Worm (Caenorhabditis elegans) whole organism, young adult: ENCODE results near the gene C28G1.6.

Source experiments
- B0019.2 ChIP-seq: fragments of 200-800 bp; sonication (Bioruptor generic); conservative IDR thresholded peaks from 2 replicates; pipeline ENCODE4 v1.3.6; 2022; ENCODE audit warnings: missing genetic modification reagents, missing genetic modification characterization, missing compliant biosample characterization
- B0336.3 ChIP-seq: fragments of 200-800 bp; sonication (Bioruptor generic); IDR thresholded peaks from 2 replicates; pipeline ENCODE4 v1.3.6; 2022; ENCODE audit warnings: missing genetic modification characterization, missing compliant biosample characterization
- C06A6.2 ChIP-seq: fragments of 200-800 bp; sonication (Bioruptor generic); conservative IDR thresholded peaks from 2 replicates; pipeline ENCODE4 v1.3.6; 2022; ENCODE audit warnings: missing genetic modification characterization, missing compliant biosample characterization
- C17E4.6 ChIP-seq: fragments of 200-800 bp; sonication (Bioruptor generic); IDR thresholded peaks from 2 replicates; pipeline ENCODE4 v1.3.6; 2022; ENCODE audit warnings: missing genetic modification reagents, missing genetic modification characterization, missing compliant biosample characterization
- D2030.7 ChIP-seq: fragments of 200-800 bp; sonication (Bioruptor generic); IDR thresholded peaks from 2 replicates; pipeline ENCODE4 v1.3.6; 2022; ENCODE audit warnings: missing genetic modification reagents, missing genetic modification characterization, missing compliant biosample characterization
- F22D6.2 ChIP-seq: sonication (generic microtip); optimal IDR thresholded peaks from 2 replicates; lab custom pipeline; 2016; ENCODE audit warnings: mild to moderate bottlenecking, missing genetic modification characterization, missing compliant biosample characterization
- T26A5.8 ChIP-seq: sonication (generic microtip); optimal IDR thresholded peaks from 2 replicates; lab custom pipeline; 2016; ENCODE audit warnings: missing genetic modification characterization, missing compliant biosample characterization
- Y56A3A.18 ChIP-seq: fragments of 200-800 bp; sonication (Bioruptor generic); IDR thresholded peaks from 2 replicates; pipeline ENCODE4 v1.3.6; 2022; ENCODE audit warnings: missing genetic modification reagents, missing genetic modification characterization, missing compliant biosample characterization
- ZK185.1 ChIP-seq: sonication (generic microtip); optimal IDR thresholded peaks from 2 replicates; lab custom pipeline; 2016; ENCODE audit warnings: mild to moderate bottlenecking, missing genetic modification characterization, missing compliant biosample characterization; ENCODE audit not compliant: poor library complexity, severe bottlenecking
- attf-5 ChIP-seq: fragments of 200-800 bp; sonication (Bioruptor generic); optimal IDR thresholded peaks from 2 replicates; lab custom pipeline; 2018; ENCODE audit warnings: mild to moderate bottlenecking, missing genetic modification characterization, missing compliant biosample characterization
- attf-6 ChIP-seq: fragments of 200-800 bp; sonication (Bioruptor generic); IDR thresholded peaks from 2 replicates; pipeline ENCODE4 v1.3.6; 2022; ENCODE audit warnings: missing genetic modification reagents, missing genetic modification characterization, missing compliant biosample characterization
- ccch-3 ChIP-seq: fragments of 200-800 bp; sonication (Bioruptor generic); optimal IDR thresholded peaks from 2 replicates; lab custom pipeline; 2018; ENCODE audit warnings: mild to moderate bottlenecking, missing genetic modification characterization, missing compliant biosample characterization
- cebp-1 ChIP-seq, 2 experiments: fragments of 200-800 bp in 1 of 2; sonication (Bioruptor generic) in 1 of 2; sonication (generic microtip) in 1 of 2; IDR thresholded peaks in 1 of 2; optimal IDR thresholded peaks in 1 of 2; 2 replicates each; pipeline versions ENCODE4 v1.3.6 to Lab custom; 2017 to 2022; ENCODE audit warnings: missing compliant biosample characterization in 2 of 2, missing genetic modification characterization in 2 of 2, mild to moderate bottlenecking in 1 of 2, missing genetic modification reagents in 1 of 2, moderate library complexity in 1 of 2
- cebp-2 ChIP-seq: fragments of 200-800 bp; sonication (Bioruptor generic); IDR thresholded peaks from 2 replicates; pipeline ENCODE4 v1.3.6; 2022; ENCODE audit warnings: missing genetic modification characterization, missing compliant biosample characterization
- ceh-91 ChIP-seq: fragments of 200-800 bp; sonication (Bioruptor generic); IDR thresholded peaks from 2 replicates; pipeline ENCODE4 v1.3.6; 2022; ENCODE audit warnings: missing genetic modification reagents, missing genetic modification characterization, missing compliant biosample characterization
- chd-7 ChIP-seq: sonication (generic microtip); optimal IDR thresholded peaks from 2 replicates; lab custom pipeline; 2016; ENCODE audit warnings: mild to moderate bottlenecking, missing genetic modification characterization, moderate library complexity, missing compliant biosample characterization
- die-1 ChIP-seq: sonication (generic microtip); optimal IDR thresholded peaks from 2 replicates; lab custom pipeline; 2016; ENCODE audit warnings: missing genotype, mild to moderate bottlenecking, missing genetic modification characterization, missing compliant biosample characterization
- efl-1 ChIP-seq: fragments of 150-350 bp; optimal IDR thresholded peaks from 2 replicates; lab custom pipeline; 2014; ENCODE audit warnings: missing biosample characterization, missing genetic modification reagents, missing genetic modification characterization
- fkh-3 ChIP-seq: sonication (generic microtip); optimal IDR thresholded peaks from 2 replicates; lab custom pipeline; 2016; ENCODE audit warnings: mild to moderate bottlenecking, missing genetic modification characterization, missing compliant biosample characterization
- let-607 ChIP-seq, 2 experiments: fragments of 200-800 bp in 1 of 2; sonication (Bioruptor generic) in 1 of 2; sonication (generic microtip) in 1 of 2; optimal IDR thresholded peaks; 2 replicates each; lab custom pipeline; 2016 to 2018; ENCODE audit warnings: mild to moderate bottlenecking in 2 of 2, missing compliant biosample characterization in 2 of 2, missing genetic modification characterization in 2 of 2, moderate library complexity in 2 of 2, missing genotype in 1 of 2
- lin-54 ChIP-seq: fragments of 200-800 bp; sonication (Bioruptor generic); optimal IDR thresholded peaks from 2 replicates; lab custom pipeline; 2018; ENCODE audit warnings: mild to moderate bottlenecking, missing genetic modification characterization, missing compliant biosample characterization
- madf-3 ChIP-seq: fragments of 200-800 bp; sonication (Bioruptor generic); IDR thresholded peaks from 2 replicates; pipeline ENCODE4 v1.3.6; 2022; ENCODE audit warnings: missing genetic modification reagents, missing genetic modification characterization, missing compliant biosample characterization
- madf-6 ChIP-seq: fragments of 200-800 bp; sonication (Bioruptor generic); IDR thresholded peaks from 2 replicates; pipeline ENCODE4 v1.3.6; 2022; ENCODE audit warnings: missing genetic modification reagents, missing genetic modification characterization, missing compliant biosample characterization
- madf-8 ChIP-seq: fragments of 200-800 bp; sonication (Bioruptor generic); conservative IDR thresholded peaks from 2 replicates; pipeline ENCODE4 v1.3.6; 2022; ENCODE audit warnings: missing genetic modification reagents, missing genetic modification characterization, missing compliant biosample characterization
- mel-28 ChIP-seq: sonication (generic microtip); optimal IDR thresholded peaks from 2 replicates; lab custom pipeline; 2016; ENCODE audit warnings: borderline replicate concordance, mild to moderate bottlenecking, missing genetic modification characterization, missing compliant biosample characterization
- mes-4 ChIP-seq: sonication (generic microtip); optimal IDR thresholded peaks from 2 replicates; lab custom pipeline; 2016; ENCODE audit warnings: missing genotype, missing genetic modification characterization, missing compliant biosample characterization
- nfyb-1 ChIP-seq: fragments of 200-800 bp; sonication (Bioruptor generic); IDR thresholded peaks from 2 replicates; pipeline ENCODE4 v1.3.6; 2022; ENCODE audit warnings: missing genetic modification reagents, missing genetic modification characterization, missing compliant biosample characterization
- nhr-80 ChIP-seq: sonication (generic microtip); optimal IDR thresholded peaks from 2 replicates; lab custom pipeline; 2016; ENCODE audit warnings: missing genetic modification characterization, missing compliant biosample characterization
- nhr-90 ChIP-seq: sonication (generic microtip); optimal IDR thresholded peaks from 2 replicates; lab custom pipeline; 2016; ENCODE audit warnings: missing genotype, mild to moderate bottlenecking, missing genetic modification characterization, missing compliant biosample characterization
- pha-4 ChIP-seq: fragments of 150-350 bp; sonication (generic microtip); optimal IDR thresholded peaks from 2 replicates; lab custom pipeline; 2014; ENCODE audit warnings: missing biosample characterization, missing genetic modification reagents, missing genetic modification characterization
- rcor-1 ChIP-seq: fragments of 200-800 bp; sonication (Bioruptor generic); IDR thresholded peaks from 2 replicates; pipeline ENCODE4 v1.3.6; 2022; ENCODE audit warnings: missing genetic modification reagents, missing genetic modification characterization, missing compliant biosample characterization
- rec-8 ChIP-seq, 2 experiments: sonication (generic microtip); optimal IDR thresholded peaks; 2 replicates each; lab custom pipeline; 2016; ENCODE audit warnings: mild to moderate bottlenecking in 2 of 2, missing genetic modification characterization in 2 of 2, missing genetic modification reagents in 2 of 2, missing genotype in 2 of 2, missing biosample characterization in 1 of 2, missing compliant biosample characterization in 1 of 2, moderate library complexity in 1 of 2
- rpc-1 ChIP-seq, 2 experiments: fragments of 150-350 bp in 1 of 2; sonication (generic microtip) in 1 of 2; optimal IDR thresholded peaks; 2 replicates each; lab custom pipeline; 2014 to 2018; ENCODE audit warnings: missing biosample characterization in 1 of 2, missing genetic modification characterization in 1 of 2, missing genetic modification reagents in 1 of 2, missing genotype in 1 of 2
- snpc-3.4 ChIP-seq: sonication (generic microtip); optimal IDR thresholded peaks from 2 replicates; lab custom pipeline; 2017; ENCODE audit warnings: missing genetic modification characterization, mild to moderate bottlenecking, missing compliant biosample characterization, antibody characterized with exemption, moderate library complexity, missing genotype, missing genetic modification reagents
- snpc-4 ChIP-seq, 5 experiments: fragments of 150-350 bp in 1 of 5; sonication (generic microtip) in 4 of 5; optimal IDR thresholded peaks; 2 replicates each; lab custom pipeline; 2014 to 2018; ENCODE audit warnings: missing genetic modification characterization in 5 of 5, missing biosample characterization in 3 of 5, antibody characterized with exemption in 2 of 5, mild to moderate bottlenecking in 2 of 5, missing compliant biosample characterization in 2 of 5, missing genotype in 2 of 5, moderate library complexity in 2 of 5, missing genetic modification reagents in 1 of 5
- somi-1 ChIP-seq: fragments of 200-800 bp; sonication (Bioruptor generic); optimal IDR thresholded peaks from 2 replicates; lab custom pipeline; 2018; ENCODE audit warnings: mild to moderate bottlenecking, missing genetic modification characterization, missing compliant biosample characterization
- tbp1 ChIP-seq: fragments of 200-800 bp; sonication (Bioruptor generic); optimal IDR thresholded peaks from 2 replicates; lab custom pipeline; 2018; ENCODE audit warnings: mild to moderate bottlenecking, missing genetic modification characterization, missing compliant biosample characterization
- xnd-1 ChIP-seq: sonication (generic microtip); optimal IDR thresholded peaks from 2 replicates; lab custom pipeline; 2016; ENCODE audit warnings: missing genotype, missing genetic modification reagents, missing genetic modification characterization, missing compliant biosample characterization
- zfh-2 ChIP-seq: fragments of 200-800 bp; sonication (Bioruptor generic); conservative IDR thresholded peaks from 2 replicates; pipeline ENCODE4 v1.3.6; 2022; ENCODE audit warnings: missing genetic modification reagents, missing genetic modification characterization, missing compliant biosample characterization
- zim-3 ChIP-seq: sonication (generic microtip); optimal IDR thresholded peaks from 2 replicates; lab custom pipeline; 2017; ENCODE audit warnings: mild to moderate bottlenecking, missing genetic modification characterization, moderate library complexity, missing compliant biosample characterization
- ztf-18 ChIP-seq: sonication (generic microtip); optimal IDR thresholded peaks from 2 replicates; lab custom pipeline; 2016; ENCODE audit warnings: missing genotype, mild to moderate bottlenecking, missing genetic modification characterization, missing compliant biosample characterization
- ztf-26 ChIP-seq: sonication (generic microtip); optimal IDR thresholded peaks from 2 replicates; lab custom pipeline; 2017; ENCODE audit warnings: missing genetic modification characterization, missing compliant biosample characterization

Gene C28G1.6

ce11 chrX:8817929-8818328 lies 13.1 kb downstream of the C28G1.6 start (continued):
- no peak for TF ChIP-seq B0336.3 (GFP tag; lab: Robert Waterston, UW)
- no peak for TF ChIP-seq ccch-3 (GFP tag; lab: Kevin White, UChicago)
- no peak for TF ChIP-seq T26A5.8
- peak; percentile 31; the same call in 1 of the 2 replicates for TF ChIP-seq D2030.7 (GFP tag; lab: Robert Waterston, UW)
- peak; percentile 36 for TF ChIP-seq nhr-80 (tag; lab: Kevin White, UChicago)
- TF ChIP-seq ztf-26 (tag; lab: Kevin White, UChicago) = no peak
- peak; percentile 22 for TF ChIP-seq nhr-90 (tag; lab: Kevin White, UChicago)
- no peak for TF ChIP-seq B0019.2 (GFP tag; lab: Robert Waterston, UW)
- peak; percentile 42 for TF ChIP-seq ZK185.1 (tag; lab: Kevin White, UChicago)
- TF ChIP-seq die-1 = peak; percentile 32
- no peak for TF ChIP-seq attf-6 (GFP tag; lab: Robert Waterston, UW)
- TF ChIP-seq snpc-3.4 = peak; percentile 29
- peak in 1 of 2 experiments; percentile 10 for TF ChIP-seq let-607 (tag; optimal IDR thresholded peaks at IDR 0.05; lab: Kevin White, UChicago)
- TF ChIP-seq tbp1 (GFP tag; lab: Kevin White, UChicago) = peak; percentile 81
- 0 out of 2 replicates have a peak, but pooled peaks have one; percentile 20 for TF ChIP-seq Y56A3A.18 (GFP tag; lab: Robert Waterston, UW)
- TF ChIP-seq zim-3 (tag; lab: Kevin White, UChicago) = no peak
- peak; percentile 1 for TF ChIP-seq lin-54 (GFP tag; lab: Kevin White, UChicago)
- 0 out of 2 replicates have a peak, but pooled peaks have one; percentile 10 for TF ChIP-seq nfyb-1 (GFP tag; lab: Robert Waterston, UW)
- TF ChIP-seq pha-4 = no peak
- 0 out of 2 replicates have a peak, but pooled peaks have one; percentile 50 for TF ChIP-seq cebp-2 (GFP tag; lab: Robert Waterston, UW)
- peak; percentile 3 for TF ChIP-seq chd-7 (tag; lab: Kevin White, UChicago)
- TF ChIP-seq rpc-1 (optimal IDR thresholded peaks at IDR 0.05; lab: Kevin White, UChicago) = peak; percentile 57
- peak; percentile 69 for TF ChIP-seq rpc-1 (tag; optimal IDR thresholded peaks at IDR 0.05; lab: Kevin White, UChicago)
- peak; percentile 6 for TF ChIP-seq attf-5 (GFP tag; lab: Kevin White, UChicago)

- TF ChIP-seq rec-8 (tag; optimal IDR thresholded peaks at IDR 0.05; lab: Kevin White, UChicago) (no peak), let-607 (tag; optimal IDR thresholded peaks at IDR 0.05; lab: Kevin White, UChicago) (peak in 1 of 2 experiments; percentile 17), C17E4.6 (no peak), mes-4 (no peak), madf-8 (no peak), somi-1 (GFP tag; lab: Kevin White, UChicago) (no peak), nhr-80 (tag; lab: Kevin White, UChicago) (peak; percentile 84), rcor-1 (GFP tag; lab: Robert Waterston, UW) (no peak), xnd-1 (no peak), zfh-2 (GFP tag; lab: Robert Waterston, UW) (no peak), madf-6 (GFP tag; lab: Robert Waterston, UW) (no peak), ceh-91 (GFP tag; lab: Robert Waterston, UW) (no peak), F22D6.2 (tag; lab: Kevin White, UChicago) (no peak), cebp-1 (GFP tag; IDR thresholded peaks at IDR 0.05; lab: Robert Waterston, UW) (no peak), cebp-1 (tag; optimal IDR thresholded peaks at IDR 0.05; lab: Kevin White, UChicago) (peak; percentile 16)
Measured at ce11 chrX:8811916-8812315, 19.1 kb downstream of the C28G1.6 start, which contains the start of gene cnnm-2. cnnm-2 (plus strand) TSS chrX:8812105.

ce11 chrX:8810908-8811307 lies 20.2 kb downstream of the C28G1.6 start, which contains the start of gene R04E5.9:
R04E5.9 (minus strand) TSS chrX:8811142.
- TF ChIP-seq cebp-1 (GFP tag; IDR thresholded peaks at IDR 0.05; lab: Robert Waterston, UW) (peak; percentile 17; the same call in 1 of the 2 replicates), cebp-1 (tag; optimal IDR thresholded peaks at IDR 0.05; lab: Kevin White, UChicago) (peak; percentile 87), ztf-18 (tag; lab: Kevin White, UChicago) (peak; percentile 62), efl-1 (GFP tag; lab: Kevin White, UChicago) (no peak), fkh-3 (tag; lab: Kevin White, UChicago) (no peak), rpc-1 (optimal IDR thresholded peaks at IDR 0.05; lab: Kevin White, UChicago) (no peak), rpc-1 (tag; optimal IDR thresholded peaks at IDR 0.05; lab: Kevin White, UChicago) (no peak), C06A6.2 (GFP tag; lab: Robert Waterston, UW) (0 out of 2 replicates have a peak, but pooled peaks have one; percentile 42), somi-1 (GFP tag; lab: Kevin White, UChicago) (peak; percentile 44), snpc-4 (GFP tag; optimal IDR thresholded peaks at IDR 0.05; lab: Kevin White, UChicago) (peak; percentile 35), snpc-4 (tag; optimal IDR thresholded peaks at IDR 0.05; lab: Kevin White, UChicago) (peak; percentile 17 to 72 (median 60)), pha-4 (peak; percentile 50), attf-5 (GFP tag; lab: Kevin White, UChicago) (peak; percentile 93), mel-28 (tag; lab: Kevin White, UChicago) (peak; percentile 17), lin-54 (GFP tag; lab: Kevin White, UChicago) (peak; percentile 50), let-607 (tag; optimal IDR thresholded peaks at IDR 0.05; lab: Kevin White, UChicago) (peak; percentile 89 to 92), madf-3 (GFP tag; lab: Robert Waterston, UW) (peak; percentile 89)
